Worm (Caenorhabditis elegans) whole organism, L2 larva: ENCODE data around the gene F41H10.5.

Source experiments
- F13H6.1 ChIP-seq: sonication (generic microtip); optimal IDR thresholded peaks from 2 replicates; lab custom pipeline; 2016; ENCODE audit warnings: missing genetic modification characterization, missing compliant biosample characterization
- aly-2 ChIP-seq: fragments of 150-350 bp; optimal IDR thresholded peaks from 2 replicates; lab custom pipeline; 2014; ENCODE audit warnings: missing biosample characterization, missing genetic modification characterization
- lin-13 ChIP-seq: fragments of 150-350 bp; optimal IDR thresholded peaks from 2 replicates; lab custom pipeline; 2014; ENCODE audit warnings: missing biosample characterization, missing genetic modification reagents, missing genetic modification characterization
- nhr-237 ChIP-seq: fragments of 150-350 bp; optimal IDR thresholded peaks from 2 replicates; lab custom pipeline; 2014; ENCODE audit warnings: missing biosample characterization, missing genetic modification characterization
- unc-39 ChIP-seq: fragments of 150-350 bp; optimal IDR thresholded peaks from 2 replicates; lab custom pipeline; 2014; ENCODE audit warnings: missing biosample characterization, missing genetic modification characterization

DNA sequence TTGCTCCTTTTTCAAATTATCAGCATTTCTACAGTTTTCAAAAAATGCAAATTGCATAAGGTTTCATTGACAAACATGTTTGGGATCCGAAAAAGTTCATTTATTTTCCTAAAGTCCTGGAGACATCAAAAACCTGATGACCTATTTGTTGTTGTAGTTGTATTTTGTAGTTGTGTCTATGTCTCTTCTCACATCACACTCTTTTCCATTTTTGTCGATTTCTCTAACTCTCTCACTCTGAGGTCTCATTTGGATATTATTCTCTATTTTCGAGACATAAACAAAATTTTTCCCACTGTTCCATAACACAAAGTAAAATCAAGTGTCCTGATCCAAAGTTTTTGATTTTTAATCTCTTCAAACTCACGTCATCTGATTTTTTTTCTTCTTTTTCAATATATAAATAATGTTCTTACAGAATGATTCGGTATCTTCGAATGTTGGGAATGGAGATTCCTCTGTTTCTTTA is 41.8 kb upstream of the F41H10.5 start, which contains the start of gene slc-46A:
- TF ChIP-seq nhr-237 (no peak), aly-2 (tag; lab: Kevin White, UChicago) (no peak), F13H6.1 (tag; lab: Kevin White, UChicago) (no peak), lin-13 (GFP tag; lab: Kevin White, UChicago) (no peak), unc-39 (tag; lab: Kevin White, UChicago) (no peak)
